Fruit fly (Drosophila melanogaster) ovary, adult (tissue): ENCODE measurements around the gene mTerf3.
A peak's percentile ranks its signal among the peaks of the same experiment; 100 is the strongest.

Experiments used
- CG17801 ChIP-seq: fragments of 200-800 bp; optimal IDR thresholded peaks from 2 replicates; lab custom pipeline; 2019; ENCODE audit warnings: missing biosample characterization, mild to moderate bottlenecking, missing genetic modification characterization, moderate library complexity; ENCODE audit not compliant: partially characterized antibody

The mTerf3 gene

DNA sequence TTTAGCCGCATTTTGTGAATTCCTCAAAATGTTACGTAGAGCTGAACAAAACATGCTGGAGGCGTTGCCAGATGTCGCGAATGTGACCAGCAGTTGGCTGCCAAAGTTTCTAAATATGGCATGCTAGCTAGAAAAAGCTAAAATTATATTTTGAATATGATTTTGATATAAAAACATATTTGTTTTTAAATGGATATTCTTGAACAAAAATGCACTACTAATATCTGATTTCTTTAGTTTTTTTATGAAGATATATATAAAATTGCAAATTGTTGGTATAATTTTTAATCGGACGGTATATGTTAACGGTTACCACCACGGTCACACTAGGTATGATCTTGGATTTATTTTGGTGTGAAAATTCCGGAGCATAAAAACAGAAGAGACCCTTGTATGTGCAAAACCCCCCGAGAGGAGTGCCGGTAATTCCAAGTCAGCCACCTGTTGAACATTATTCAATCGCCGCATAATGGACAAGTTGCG lies at the start of gene mTerf3, which contains the start of gene CG5104:
mTerf3 (minus strand) TSS at position 86 of the 483 bp plus-strand sequence.
CG5104 (plus strand) TSS at position 323 of the 483 bp plus-strand sequence.
- no peak for TF ChIP-seq CG17801 (GFP tag; lab: Kevin White, UChicago)

- no peak for TF ChIP-seq CG17801 (GFP tag; lab: Kevin White, UChicago)
Measured at dm6 chr3L:20570134-20570533, 49.6 kb upstream of the mTerf3 start.

dm6 chr3L:20565561-20566128 lies 45.1 kb upstream of the mTerf3 start:
- no peak for TF ChIP-seq CG17801 (GFP tag; lab: Kevin White, UChicago)

dm6 chr3L:20563767-20564166 lies 43.2 kb upstream of the mTerf3 start:
- no peak for TF ChIP-seq CG17801 (GFP tag; lab: Kevin White, UChicago)

- no peak for TF ChIP-seq CG17801 (GFP tag; lab: Kevin White, UChicago)
Measured at dm6 chr3L:20562649-20563048, 42.1 kb upstream of the mTerf3 start.

dm6 chr3L:20557065-20557464 lies 36.5 kb upstream of the mTerf3 start:
- no peak for TF ChIP-seq CG17801 (GFP tag; lab: Kevin White, UChicago)

DNA sequence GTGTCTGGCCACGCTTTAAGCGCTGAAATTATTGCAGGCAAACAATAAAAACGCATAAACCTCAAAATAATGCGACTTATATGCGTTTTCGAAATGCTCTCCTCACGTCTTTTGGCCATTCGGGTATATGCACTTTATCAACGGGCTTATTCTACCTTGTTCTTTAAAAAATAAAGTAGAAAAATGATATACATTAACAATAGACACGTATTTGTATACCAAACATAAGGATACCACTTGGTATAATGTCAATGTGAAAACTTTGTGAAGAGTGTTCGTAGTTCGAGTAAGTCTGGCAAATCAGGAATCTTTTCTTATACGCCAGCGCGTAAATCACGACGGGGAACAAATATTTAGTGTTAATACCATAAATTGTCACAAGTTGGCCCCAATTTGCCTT lies 35.8 kb upstream of the mTerf3 start:
- no peak for TF ChIP-seq CG17801 (GFP tag; lab: Kevin White, UChicago)

- no peak for TF ChIP-seq CG17801 (GFP tag; lab: Kevin White, UChicago)
Measured at dm6 chr3L:20551862-20552261, 31.3 kb upstream of the mTerf3 start.

DNA sequence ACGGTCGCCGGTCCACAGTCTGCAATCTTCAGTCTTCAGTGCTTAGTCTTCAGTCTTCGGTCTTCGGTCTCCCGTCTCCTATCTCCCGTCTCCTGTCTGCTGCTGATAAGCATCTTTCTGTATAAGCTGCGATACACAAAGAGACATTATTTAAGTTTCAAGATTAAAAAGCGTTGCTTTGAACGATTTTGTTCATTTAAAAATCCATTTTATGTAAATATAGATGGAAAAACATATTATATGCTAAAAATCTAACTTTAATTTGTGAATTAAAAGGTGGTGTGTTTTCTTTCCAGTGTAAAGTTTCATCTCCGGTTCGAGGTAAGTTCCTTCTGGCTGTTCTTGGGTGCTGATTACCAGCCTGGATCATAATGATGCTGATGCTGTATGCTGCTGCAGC lies 28.8 kb upstream of the mTerf3 start:
- TF ChIP-seq CG17801 (GFP tag; lab: Kevin White, UChicago) = no peak

dm6 chr3L:20548201-20548854 lies 27.8 kb upstream of the mTerf3 start:
- no peak for TF ChIP-seq CG17801 (GFP tag; lab: Kevin White, UChicago)

DNA sequence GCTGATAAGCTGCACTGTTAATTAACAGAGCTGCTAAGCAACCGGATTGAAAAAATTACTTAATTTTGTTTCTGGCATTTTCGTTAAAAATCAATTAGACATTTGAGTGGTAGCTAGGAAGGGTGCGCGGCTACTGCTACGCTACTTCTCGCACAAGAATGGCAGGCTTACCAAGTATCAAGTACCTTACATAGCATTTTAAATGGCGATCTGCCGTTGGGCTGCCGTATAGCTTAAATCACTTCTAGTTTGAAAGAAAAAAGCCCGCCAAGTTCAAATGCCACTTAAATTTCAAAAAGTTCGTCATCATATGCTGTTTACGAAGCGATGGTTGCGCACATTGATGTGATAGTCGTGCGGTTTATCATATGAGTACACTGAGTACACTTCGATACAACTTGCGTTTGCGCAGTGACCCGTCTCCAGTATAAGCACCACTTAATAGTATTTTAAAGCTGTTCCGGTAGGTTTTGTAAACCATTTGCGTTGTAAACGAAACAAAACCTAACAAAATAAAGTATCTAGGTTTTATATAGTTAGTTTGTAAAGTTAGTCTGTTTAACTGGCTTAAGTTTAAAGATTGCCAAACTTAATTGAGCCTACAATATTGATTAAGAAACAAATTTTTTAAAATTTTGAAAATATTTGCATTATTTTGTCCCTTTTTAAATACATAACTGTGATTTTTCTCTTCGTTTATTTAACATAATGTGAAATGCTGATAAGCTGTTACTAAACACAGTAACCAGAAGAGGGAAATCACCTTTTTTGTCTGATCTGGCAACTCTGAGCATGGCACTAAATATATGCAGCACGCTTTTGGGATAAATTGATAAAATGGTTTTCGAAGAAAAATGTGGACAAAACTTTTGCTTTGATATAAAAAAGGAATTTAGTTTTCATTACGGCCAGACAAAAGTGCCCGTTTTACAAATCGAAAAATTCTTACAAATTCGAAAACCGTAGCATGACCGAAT lies 20.7 kb upstream of the mTerf3 start:
- TF ChIP-seq CG17801 (GFP tag; lab: Kevin White, UChicago) = no peak

DNA sequence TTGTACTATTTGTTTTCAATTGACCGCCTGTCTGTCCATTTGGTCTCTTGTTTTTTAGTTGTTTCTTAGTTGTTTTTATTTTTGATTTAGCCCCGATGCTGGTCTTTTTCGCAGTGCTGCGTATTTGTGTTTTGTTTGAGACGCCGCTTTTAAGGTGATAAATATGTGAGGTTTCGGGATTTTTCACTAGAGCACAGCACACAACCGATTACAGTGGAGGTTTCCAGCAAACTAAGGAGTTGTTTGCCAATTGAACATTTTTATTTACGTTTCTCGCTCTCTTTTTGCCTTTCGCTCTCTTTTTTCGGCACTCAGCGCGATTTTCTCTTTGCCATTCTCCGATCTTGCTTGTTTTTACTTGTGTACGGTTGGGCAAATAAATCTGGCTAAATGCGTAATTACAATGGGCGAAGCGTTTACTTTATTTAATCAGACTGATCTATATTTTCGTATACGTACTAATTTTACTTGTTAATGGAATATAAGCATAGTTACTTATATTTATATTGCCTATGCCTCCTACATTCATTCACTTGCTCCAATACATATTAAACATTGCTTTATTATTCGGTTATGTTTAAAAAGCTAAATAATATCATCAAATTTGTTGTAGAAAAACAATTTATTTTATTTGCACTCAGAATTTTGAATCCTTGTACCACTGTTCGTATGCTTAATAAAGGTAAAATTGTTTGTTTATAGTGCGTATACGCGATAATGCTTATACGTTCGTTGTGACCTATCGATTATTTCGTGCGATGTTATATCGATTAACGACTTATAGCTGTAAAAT lies 19.8 kb upstream of the mTerf3 start, which contains the start of gene Rcd2:
Rcd2 (minus strand) TSS at position 236 of the 793 bp plus-strand sequence.
- TF ChIP-seq CG17801 (GFP tag; lab: Kevin White, UChicago) = peak; percentile 78

DNA sequence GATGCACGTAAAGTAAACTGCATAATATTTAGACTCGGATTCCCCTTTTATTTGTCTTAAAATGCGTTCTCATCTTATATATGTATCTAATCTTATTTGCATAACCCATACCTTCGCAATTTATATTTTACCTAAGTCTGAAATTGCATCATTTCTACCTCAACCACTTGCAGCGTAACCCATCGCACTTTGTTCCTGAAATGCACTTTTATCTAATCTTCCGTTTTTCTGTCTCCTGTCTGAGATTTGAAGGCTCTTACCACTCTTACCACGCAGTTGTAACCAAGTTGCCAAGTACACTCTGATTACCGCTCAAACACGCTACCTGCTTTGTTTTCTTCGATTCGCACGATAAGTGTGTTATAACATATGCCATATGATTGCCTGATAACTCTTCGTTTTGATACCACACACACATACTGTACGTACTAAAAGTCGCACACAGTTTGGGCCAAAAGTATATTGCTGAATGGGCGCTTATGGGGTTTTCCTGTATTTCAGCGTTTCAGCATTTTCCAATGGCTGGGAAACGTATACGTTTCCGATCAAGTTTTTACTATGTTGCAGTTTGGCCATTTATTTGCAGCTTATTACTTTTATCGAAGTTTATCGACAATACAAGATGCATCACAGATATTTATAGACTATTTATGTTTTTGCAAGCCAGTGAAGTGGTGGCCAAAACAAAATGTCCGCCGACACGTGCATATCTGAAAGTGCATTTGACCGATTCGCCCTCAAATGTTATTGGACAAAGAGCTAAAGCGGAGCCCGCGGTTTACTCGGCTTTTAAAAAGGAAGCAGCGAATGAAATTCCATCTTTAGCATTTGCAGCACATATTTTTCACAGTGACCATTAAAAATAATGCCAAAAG lies 18.8 kb upstream of the mTerf3 start:
- TF ChIP-seq CG17801 (GFP tag; lab: Kevin White, UChicago) = no peak
